Fruit fly (Drosophila melanogaster) whole organism, prepupa: ENCODE measurements around the gene awd.

Experiments used
- CG1621 ChIP-seq: fragments of 200-800 bp; sonication (Bioruptor generic); optimal IDR thresholded peaks from 3 replicates; lab custom pipeline; 2018; ENCODE audit warnings: missing biosample characterization, mild to moderate bottlenecking, missing genetic modification characterization
- CG16779 ChIP-seq: fragments of 200-800 bp; sonication (Bioruptor generic); optimal IDR thresholded peaks from 3 replicates; lab custom pipeline; 2017; ENCODE audit warnings: missing biosample characterization, mild to moderate bottlenecking, missing genetic modification characterization
- CG6792 ChIP-seq: fragments of 200-800 bp; sonication (Bioruptor generic); optimal IDR thresholded peaks from 3 replicates; lab custom pipeline; 2016; ENCODE audit warnings: missing biosample characterization, missing genetic modification characterization
- CG6854 ChIP-seq: fragments of 200-800 bp; sonication (Bioruptor generic); optimal IDR thresholded peaks from 2 replicates; lab custom pipeline; 2017; ENCODE audit warnings: missing biosample characterization, mild to moderate bottlenecking, missing genetic modification characterization
- CG8119 ChIP-seq: fragments of 200-800 bp; sonication (Bioruptor generic); IDR thresholded peaks from 3 replicates; pipeline ENCODE4 v1.3.6; 2022; ENCODE audit warnings: missing biosample characterization, missing genetic modification characterization
- Ets21C ChIP-seq: fragments of 200-800 bp; sonication (Bioruptor generic); optimal IDR thresholded peaks from 3 replicates; lab custom pipeline; 2016; ENCODE audit warnings: missing biosample characterization, missing genetic modification characterization
- Gug ChIP-seq: fragments of 200-800 bp; sonication (Bioruptor generic); IDR thresholded peaks from 2 replicates; pipeline ENCODE4 v1.3.6; 2022; ENCODE audit warnings: missing biosample characterization, missing genetic modification characterization
- Met ChIP-seq: fragments of 200-800 bp; sonication (Bioruptor generic); optimal IDR thresholded peaks from 3 replicates; lab custom pipeline; 2016; ENCODE audit warnings: missing biosample characterization, missing genetic modification characterization
- Smox ChIP-seq: fragments of 200-800 bp; sonication (Bioruptor generic); optimal IDR thresholded peaks from 3 replicates; lab custom pipeline; 2016; ENCODE audit warnings: missing biosample characterization, missing genetic modification characterization
- Sox102F ChIP-seq: fragments of 200-800 bp; sonication (Bioruptor generic); optimal IDR thresholded peaks from 2 replicates; lab custom pipeline; 2016; ENCODE audit warnings: missing biosample characterization, mild to moderate bottlenecking, missing genetic modification characterization
- Sox14 ChIP-seq: fragments of 200-800 bp; sonication (Bioruptor generic); optimal IDR thresholded peaks from 3 replicates; lab custom pipeline; 2016; ENCODE audit warnings: missing biosample characterization, missing genetic modification characterization
- dac ChIP-seq: fragments of 200-800 bp; sonication (Bioruptor generic); optimal IDR thresholded peaks from 2 replicates; lab custom pipeline; 2017; ENCODE audit warnings: missing biosample characterization, mild to moderate bottlenecking, missing genetic modification characterization
- vri ChIP-seq: fragments of 200-800 bp; sonication (Bioruptor generic); optimal IDR thresholded peaks from 3 replicates; lab custom pipeline; 2016; ENCODE audit warnings: missing biosample characterization, mild to moderate bottlenecking, missing genetic modification characterization

dm6 chr3R:31711270-31712029, 34.4 kb downstream of the awd start:
- TF ChIP-seq CG6854 (GFP tag; lab: Kevin White, UChicago) = no peak
- TF ChIP-seq CG6792 (GFP tag; lab: Kevin White, UChicago) = no peak
- TF ChIP-seq CG16779 (tag; lab: Kevin White, UChicago) = no peak
- TF ChIP-seq Sox14 = peak; percentile 8
- no peak for TF ChIP-seq Met (GFP tag; lab: Kevin White, UChicago)
- no peak for TF ChIP-seq Smox (GFP tag; lab: Kevin White, UChicago)
- no peak for TF ChIP-seq Ets21C (GFP tag; lab: Kevin White, UChicago)
- TF ChIP-seq vri (GFP tag; lab: Kevin White, UChicago) = no peak
- no peak for TF ChIP-seq Gug (GFP tag; lab: Robert Waterston, UW)
- no peak for TF ChIP-seq Sox102F
- no peak for TF ChIP-seq dac (GFP tag; lab: Kevin White, UChicago)
- no peak for TF ChIP-seq CG8119 (GFP tag; lab: Robert Waterston, UW)
- TF ChIP-seq CG1621 (tag; lab: Kevin White, UChicago) = no peak
